Worm (Caenorhabditis elegans): ENCODE measurements around the gene clec-124.

- TF ChIP-seq mep-1 (tag; optimal IDR thresholded peaks at IDR 0.05) (no peak), unc-62 (GFP tag; optimal IDR thresholded peaks at IDR 0.05) (no peak), nhr-76 (tag; optimal IDR thresholded peaks at IDR 0.05) (no peak), pha-4 (tag; optimal IDR thresholded peaks at IDR 0.05) (no peak)
Measured at ce11 chrII:3277686-3278085, 28.2 kb downstream of the clec-124 start, which contains the start of gene F02E11.4.

Measured in whole organism, mixed stage, embryonic.